Worm (Caenorhabditis elegans): ENCODE measurements around the gene cest-1.2.

- TF ChIP-seq lin-39 (tag; optimal IDR thresholded peaks at IDR 0.05) (no peak), unc-130 (GFP tag; optimal IDR thresholded peaks at IDR 0.05) (no peak)
These were observed 21.2 kb downstream of the cest-1.2 start for ce11 chrV:14139252-14140100.
